Worm (Caenorhabditis elegans): ENCODE measurements around the gene Y62F5A.12.
A peak's percentile ranks its signal among the peaks of the same experiment; 100 is the strongest.
"Not testable (repeated sequence)": the region's sequence is repeated elsewhere in the genome, so short reads cannot be mapped to it uniquely, and the experiment has no call there.

The Y62F5A.12 gene

ce11 chrII:11551981-11552380 is 17.7 kb upstream of the Y62F5A.12 start, which contains the start of gene dhgd-1:
dhgd-1 (minus strand) TSS chrII:11552081.
- not testable (repeated sequence) for TF ChIP-seq dpl-1 (GFP tag; optimal IDR thresholded peaks at IDR 0.05); ztf-28 (GFP tag; IDR thresholded peaks at IDR 0.05); B0336.3 (GFP tag; IDR thresholded peaks at IDR 0.05)

- TF ChIP-seq hsf-1 (GFP tag; IDR thresholded peaks at IDR 0.05) (peak; percentile 74), hmg-20 (GFP tag; IDR thresholded peaks at IDR 0.05) (peak; percentile 65), F52B5.7 (tag; optimal IDR thresholded peaks at IDR 0.05) (peak; percentile 25), F39B2.1 (GFP tag; IDR thresholded peaks at IDR 0.05) (no peak), sea-2 (GFP tag; IDR thresholded peaks at IDR 0.05) (no peak), T26A5.8 (tag; optimal IDR thresholded peaks at IDR 0.05) (no peak), ccch-3 (GFP tag; optimal IDR thresholded peaks at IDR 0.05) (no peak), tlf-1 (GFP tag; optimal IDR thresholded peaks at IDR 0.05) (peak; percentile 84), lin-54 (GFP tag; optimal IDR thresholded peaks at IDR 0.05) (peak; percentile 76), rpc-1 (optimal IDR thresholded peaks at IDR 0.05) (no peak), rpc-1 (tag; optimal IDR thresholded peaks at IDR 0.05) (no peak), hmg-1.2 (GFP tag; IDR thresholded peaks at IDR 0.05) (peak; percentile 33; the same call in 1 of the 2 replicates), akir-1 (GFP tag; optimal IDR thresholded peaks at IDR 0.05) (no peak), Y95B8A.8 (GFP tag; IDR thresholded peaks at IDR 0.05) (no peak), mcd-1 (GFP tag; IDR thresholded peaks at IDR 0.05) (peak; percentile 75), bed-2 (GFP tag; IDR thresholded peaks at IDR 0.05) (no peak), lag-1 (GFP tag; IDR thresholded peaks at IDR 0.05) (no peak), xnd-1 (tag; optimal IDR thresholded peaks at IDR 0.05) (no peak), F57C9.4 (tag; optimal IDR thresholded peaks at IDR 0.05) (no peak), hlh-26 (GFP tag; conservative IDR thresholded peaks at IDR 0.05) (no peak), Y53F4B.3 (GFP tag; IDR thresholded peaks at IDR 0.05) (no peak), ZK185.1 (tag; optimal IDR thresholded peaks at IDR 0.05; ENCODE audit: poor library complexity, severe bottlenecking) (peak; percentile 44), zim-3 (tag; optimal IDR thresholded peaks at IDR 0.05) (peak; percentile 34), somi-1 (GFP tag; optimal IDR thresholded peaks at IDR 0.05) (no peak), mes-4 (tag; optimal IDR thresholded peaks at IDR 0.05) (no peak), mel-28 (tag; optimal IDR thresholded peaks at IDR 0.05; ENCODE audit: borderline replicate concordance) (peak; percentile 26), F22D6.2 (tag; optimal IDR thresholded peaks at IDR 0.05) (peak; percentile 11), let-607 (tag; optimal IDR thresholded peaks at IDR 0.05) (peak in 1 of 2 experiments; percentile 26), die-1 (tag; optimal IDR thresholded peaks at IDR 0.05) (peak; percentile 50), ekl-4 (GFP tag; IDR thresholded peaks at IDR 0.05) (peak; percentile 39; the same call in 1 of the 2 replicates), snpc-4 (GFP tag; optimal IDR thresholded peaks at IDR 0.05) (no peak), snpc-4 (tag; optimal IDR thresholded peaks at IDR 0.05) (peak in 3 of 4 experiments; percentile 25 to 64 (median 51)), hlh-12 (tag; optimal IDR thresholded peaks at IDR 0.05) (no peak), rec-8 (tag; optimal IDR thresholded peaks at IDR 0.05) (no peak), Y67H2A.10 (GFP tag; conservative IDR thresholded peaks at IDR 0.05) (no peak), ceh-40 (GFP tag; IDR thresholded peaks at IDR 0.05) (0 out of 2 replicates have a peak, but pooled peaks have one; percentile 21), ama-1 (optimal IDR thresholded peaks at IDR 0.05) (peak; percentile 98), ama-1 (GFP tag; optimal IDR thresholded peaks at IDR 0.05) (no peak), K11D2.4 (GFP tag; IDR thresholded peaks at IDR 0.05) (peak; percentile 60; the same call in 1 of the 2 replicates), nfya-2 (GFP tag; IDR thresholded peaks at IDR 0.05) (no peak), nfyb-1 (GFP tag; IDR thresholded peaks at IDR 0.05) (peak; percentile 84; the same call in 1 of the 2 replicates), mxl-1 (tag; optimal IDR thresholded peaks at IDR 0.05) (peak; percentile 53), rcor-1 (GFP tag; IDR thresholded peaks at IDR 0.05) (peak; percentile 74), ztf-18 (tag; optimal IDR thresholded peaks at IDR 0.05) (peak; percentile 57), dpl-1 (GFP tag; optimal IDR thresholded peaks at IDR 0.05) (no peak), ztf-6 (GFP tag; IDR thresholded peaks at IDR 0.05) (no peak)
Observed at ce11 chrII:11547254-11547687, 13.0 kb upstream of the Y62F5A.12 start, which contains the start of gene F54D5.7. F54D5.7 (plus strand) TSS chrII:11547517.

Data from whole organism, young adult.